Worm (Caenorhabditis elegans) whole organism, young adult: ENCODE data around the gene sto-1.

Experiments
- F10E7.11 ChIP-seq: sonication (generic microtip); optimal IDR thresholded peaks from 2 replicates; lab custom pipeline; 2017; ENCODE audit warnings: mild to moderate bottlenecking, missing genetic modification characterization, moderate library complexity, missing compliant biosample characterization
- attf-6 ChIP-seq: fragments of 200-800 bp; sonication (Bioruptor generic); IDR thresholded peaks from 2 replicates; pipeline ENCODE4 v1.3.6; 2022; ENCODE audit warnings: missing genetic modification reagents, missing genetic modification characterization, missing compliant biosample characterization
- snpc-4 ChIP-seq, 5 experiments: fragments of 150-350 bp in 1 of 5; sonication (generic microtip) in 4 of 5; optimal IDR thresholded peaks; 2 replicates each; lab custom pipeline; 2014 to 2018; ENCODE audit warnings: missing genetic modification characterization in 5 of 5, missing biosample characterization in 3 of 5, antibody characterized with exemption in 2 of 5, mild to moderate bottlenecking in 2 of 5, missing compliant biosample characterization in 2 of 5, missing genotype in 2 of 5, moderate library complexity in 2 of 5, missing genetic modification reagents in 1 of 5

DNA sequence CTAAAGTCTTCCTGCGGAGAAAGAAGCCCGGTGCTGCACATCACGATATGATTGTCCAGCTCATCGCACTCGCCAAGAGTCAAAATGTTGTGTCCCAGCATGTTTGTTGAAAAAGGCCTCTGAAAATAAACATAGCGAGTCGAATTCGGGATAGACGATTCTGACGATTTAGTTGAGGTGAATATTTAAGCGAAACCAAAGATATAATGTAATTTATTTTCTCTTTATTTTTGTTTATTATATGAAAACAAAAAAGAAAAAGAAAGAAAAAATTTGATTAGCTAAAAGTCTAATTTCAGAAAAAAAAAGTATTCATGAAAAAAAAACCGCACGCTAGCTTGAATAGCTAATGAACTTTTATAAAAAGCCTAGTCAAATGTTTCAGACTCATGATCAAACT, 30.0 kb upstream of the sto-1 start, which contains the start of gene ceh-14:
- no peak for TF ChIP-seq attf-6 (GFP tag; lab: Robert Waterston, UW)
- no peak for TF ChIP-seq snpc-4 (GFP tag; optimal IDR thresholded peaks at IDR 0.05; lab: Kevin White, UChicago)
- no peak for TF ChIP-seq snpc-4 (tag; optimal IDR thresholded peaks at IDR 0.05; lab: Kevin White, UChicago)
- no peak for TF ChIP-seq F10E7.11 (tag; lab: Kevin White, UChicago)
